Worm (Caenorhabditis elegans): ENCODE measurements around the gene F29G9.1.

F29G9.1 gene

DNA sequence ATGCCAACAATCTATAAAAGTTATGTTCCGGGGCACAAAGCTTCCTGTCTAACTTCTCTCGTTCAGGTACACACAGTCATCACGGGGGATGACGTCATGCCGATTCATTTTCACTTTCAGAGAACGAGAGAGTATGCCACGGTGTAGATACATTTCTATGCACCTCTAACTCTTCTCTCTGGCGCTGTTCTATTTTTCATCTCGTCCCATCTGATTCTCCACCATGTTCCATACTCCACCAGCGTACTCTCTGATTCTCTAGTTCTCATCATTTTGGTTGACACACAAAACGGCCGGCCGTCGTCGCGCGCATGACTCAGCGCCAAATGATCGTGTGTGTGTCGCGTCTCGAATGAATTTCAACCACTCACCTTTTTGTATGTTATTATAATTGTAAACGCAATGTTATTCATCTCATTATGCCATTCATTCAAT is 38.5 kb upstream of the F29G9.1 start (continued):
- peak; percentile 93 for TF ChIP-seq blmp-1 (tag; optimal IDR thresholded peaks at IDR 0.05)
- TF ChIP-seq mep-1 (tag; optimal IDR thresholded peaks at IDR 0.05), result peak; percentile 49
- no peak for TF ChIP-seq ceh-43 (GFP tag; optimal IDR thresholded peaks at IDR 0.05)
- no peak for TF ChIP-seq elt-1 (tag; optimal IDR thresholded peaks at IDR 0.05; ENCODE audit: borderline replicate concordance, insufficient read depth)
- peak; percentile 41 for TF ChIP-seq unc-120 (tag; optimal IDR thresholded peaks at IDR 0.05; ENCODE audit: poor library complexity, severe bottlenecking)
- no peak for TF ChIP-seq sem-2 (GFP tag; optimal IDR thresholded peaks at IDR 0.05)

- no peak for TF ChIP-seq nhr-28 (tag; optimal IDR thresholded peaks at IDR 0.05)
- no peak for TF ChIP-seq elt-3 (tag; optimal IDR thresholded peaks at IDR 0.05)
- no peak for TF ChIP-seq nhr-237 (tag; optimal IDR thresholded peaks at IDR 0.05)
- TF ChIP-seq nhr-76 (tag; optimal IDR thresholded peaks at IDR 0.05), result no peak
- TF ChIP-seq zip-8 (tag; optimal IDR thresholded peaks at IDR 0.05), result no peak
- no peak for TF ChIP-seq sptf-1 (tag; optimal IDR thresholded peaks at IDR 0.05)
- TF ChIP-seq snpc-4 (tag; optimal IDR thresholded peaks at IDR 0.05), result no peak
- no peak for TF ChIP-seq flh-1 (GFP tag; optimal IDR thresholded peaks at IDR 0.05)
- no peak for TF ChIP-seq pha-4 (tag; optimal IDR thresholded peaks at IDR 0.05)
- TF ChIP-seq sem-2 (GFP tag; optimal IDR thresholded peaks at IDR 0.05), result no peak
- no peak for TF ChIP-seq lin-32 (GFP tag; optimal IDR thresholded peaks at IDR 0.05)
These were observed 35.6 kb upstream of the F29G9.1 start, which contains the start of gene fos-1 for ce11 chrV:6003301-6003700. Gene fos-1 (plus strand): TSS chrV:6003601.

DNA sequence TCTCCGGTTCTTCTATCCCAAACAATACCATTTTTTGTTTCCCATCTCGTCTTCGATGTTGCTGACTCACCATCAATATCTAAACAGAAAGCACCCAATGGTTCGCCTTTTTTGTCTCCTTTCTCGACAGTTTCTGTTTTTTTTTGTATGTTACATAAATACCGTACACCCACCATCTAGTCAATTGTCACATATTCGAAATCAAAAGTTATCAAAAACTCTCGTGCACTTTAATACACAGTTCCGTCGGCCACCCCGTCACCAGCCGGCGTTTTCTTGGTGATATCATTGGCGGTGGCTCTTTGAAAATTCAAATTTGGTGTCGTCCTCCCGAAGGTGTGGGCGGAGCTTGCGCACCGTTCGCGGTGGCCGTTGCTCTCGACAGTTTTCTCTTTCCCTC is 31.0 kb upstream of the F29G9.1 start:
- no peak for TF ChIP-seq ceh-39 (tag; optimal IDR thresholded peaks at IDR 0.05)
- TF ChIP-seq elt-3 (tag; optimal IDR thresholded peaks at IDR 0.05), result no peak
- TF ChIP-seq flh-1 (GFP tag; optimal IDR thresholded peaks at IDR 0.05), result no peak
- TF ChIP-seq drap-1 (GFP tag; optimal IDR thresholded peaks at IDR 0.05), result no peak
- no peak for TF ChIP-seq zip-8 (tag; optimal IDR thresholded peaks at IDR 0.05)
- no peak for TF ChIP-seq sem-2 (GFP tag; optimal IDR thresholded peaks at IDR 0.05)
- no peak for TF ChIP-seq bed-3 (GFP tag; optimal IDR thresholded peaks at IDR 0.05)
- no peak for TF ChIP-seq pha-4 (tag; optimal IDR thresholded peaks at IDR 0.05)
- TF ChIP-seq lin-13 (tag; optimal IDR thresholded peaks at IDR 0.05), result no peak
- no peak for TF ChIP-seq unc-62 (GFP tag; optimal IDR thresholded peaks at IDR 0.05)

- TF ChIP-seq elt-3 (tag; optimal IDR thresholded peaks at IDR 0.05) (no peak), snpc-4 (tag; optimal IDR thresholded peaks at IDR 0.05) (no peak), lin-13 (tag; optimal IDR thresholded peaks at IDR 0.05) (no peak), hlh-1 (tag; optimal IDR thresholded peaks at IDR 0.05) (no peak), mls-2 (tag; optimal IDR thresholded peaks at IDR 0.05) (no peak), cnd-1 (tag; optimal IDR thresholded peaks at IDR 0.05) (no peak), ztf-11 (tag; optimal IDR thresholded peaks at IDR 0.05) (no peak), ceh-83 (GFP tag; optimal IDR thresholded peaks at IDR 0.05) (no peak), elt-1 (tag; optimal IDR thresholded peaks at IDR 0.05; ENCODE audit: borderline replicate concordance, insufficient read depth) (no peak), ceh-39 (tag; optimal IDR thresholded peaks at IDR 0.05) (no peak), unc-120 (tag; optimal IDR thresholded peaks at IDR 0.05; ENCODE audit: poor library complexity, severe bottlenecking) (no peak), zip-8 (tag; optimal IDR thresholded peaks at IDR 0.05) (no peak), nhr-28 (tag; optimal IDR thresholded peaks at IDR 0.05) (no peak), unc-39 (tag; optimal IDR thresholded peaks at IDR 0.05) (no peak), flh-1 (GFP tag; optimal IDR thresholded peaks at IDR 0.05) (no peak), lin-32 (GFP tag; optimal IDR thresholded peaks at IDR 0.05) (no peak), M03D4.4 (tag; optimal IDR thresholded peaks at IDR 0.05) (no peak), nhr-237 (tag; optimal IDR thresholded peaks at IDR 0.05) (no peak), ces-1 (GFP tag; optimal IDR thresholded peaks at IDR 0.05) (no peak)
These were observed 28.3 kb upstream of the F29G9.1 start for ce11 chrV:6010642-6011041.

- TF ChIP-seq ces-1 (GFP tag; optimal IDR thresholded peaks at IDR 0.05) (no peak), unc-120 (tag; optimal IDR thresholded peaks at IDR 0.05; ENCODE audit: poor library complexity, severe bottlenecking) (no peak), zip-8 (tag; optimal IDR thresholded peaks at IDR 0.05) (no peak), tbx-8 (GFP tag; optimal IDR thresholded peaks at IDR 0.05) (no peak), nhr-76 (tag; optimal IDR thresholded peaks at IDR 0.05) (no peak), sem-2 (GFP tag; optimal IDR thresholded peaks at IDR 0.05) (no peak)
These were observed 26.5 kb upstream of the F29G9.1 start for ce11 chrV:6012401-6012800.
